Worm (Caenorhabditis elegans): ENCODE data around the gene F13D12.8.

Gene F13D12.8

ce11 chrII:11719533-11719932 lies 12.9 kb downstream of the F13D12.8 start:
- no peak for TF ChIP-seq hmg-4 (GFP tag; optimal IDR thresholded peaks at IDR 0.05)
- TF ChIP-seq tbx-11 (GFP tag; IDR thresholded peaks at IDR 0.05), result no peak
- no peak for TF ChIP-seq hnd-1 (tag; optimal IDR thresholded peaks at IDR 0.05)
- no peak for TF ChIP-seq tra-4 (tag; optimal IDR thresholded peaks at IDR 0.05)
- TF ChIP-seq F13C5.2 (tag; optimal IDR thresholded peaks at IDR 0.05), result no peak
- TF ChIP-seq ceh-36 (tag; optimal IDR thresholded peaks at IDR 0.05), result no peak
- no peak for TF ChIP-seq flt-1 (GFP tag; IDR thresholded peaks at IDR 0.05)
- TF ChIP-seq tbx-37 (GFP tag; conservative IDR thresholded peaks at IDR 0.05), result no peak
- no peak for TF ChIP-seq scrt-1 (GFP tag; IDR thresholded peaks at IDR 0.05)
- TF ChIP-seq aly-1 (tag; optimal IDR thresholded peaks at IDR 0.05), result no peak
- no peak for TF ChIP-seq ets-7 (tag; optimal IDR thresholded peaks at IDR 0.05)

DNA sequence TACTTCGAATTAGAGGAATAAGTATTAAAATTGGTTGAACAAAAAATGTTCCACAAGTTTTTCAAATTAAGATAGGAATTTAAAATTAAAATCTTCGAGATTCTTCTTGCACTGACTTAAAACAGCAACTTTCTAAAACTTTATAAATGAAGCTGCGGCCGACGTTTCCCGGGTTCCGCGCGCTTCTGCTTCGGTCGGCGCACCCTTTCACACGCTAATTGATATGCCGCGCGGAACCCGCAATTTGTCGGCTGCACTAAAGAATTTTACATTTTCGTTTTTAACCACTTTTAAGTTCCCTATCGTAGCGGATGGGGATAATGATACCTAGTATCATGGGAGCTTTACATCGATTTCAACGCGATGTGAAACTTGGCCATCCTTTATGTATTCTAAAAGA lies 17.7 kb downstream of the F13D12.8 start:
- no peak for TF ChIP-seq ama-1 (optimal IDR thresholded peaks at IDR 0.05)
- TF ChIP-seq hmg-4 (GFP tag; optimal IDR thresholded peaks at IDR 0.05), result no peak
- no peak for TF ChIP-seq ceh-36 (tag; optimal IDR thresholded peaks at IDR 0.05)
- TF ChIP-seq aly-1 (tag; optimal IDR thresholded peaks at IDR 0.05), result no peak
- TF ChIP-seq hmbx-1 (tag; optimal IDR thresholded peaks at IDR 0.05), result no peak

DNA sequence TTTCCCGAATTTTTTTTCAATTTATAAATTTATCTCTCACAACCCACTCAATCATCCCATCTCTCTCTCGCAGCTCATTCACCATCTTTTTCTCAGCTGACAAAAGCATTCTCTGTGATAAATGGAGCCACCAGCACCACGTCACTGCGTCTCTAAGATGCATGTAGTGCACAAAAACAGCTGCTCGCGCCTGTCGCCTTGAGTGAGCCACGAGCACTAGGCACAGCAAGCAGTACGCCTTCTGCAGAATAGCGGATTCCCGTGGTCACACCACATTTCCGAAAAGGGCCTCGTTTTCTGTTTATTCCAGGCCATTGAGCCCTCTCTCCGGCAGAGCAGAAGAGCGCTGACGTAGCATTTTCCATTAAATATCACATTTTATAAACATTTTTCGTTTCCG lies 18.8 kb downstream of the F13D12.8 start, which contains the start of gene F13D12.10:
F13D12.10 (plus strand) TSS at position 231 of the 400 bp plus-strand sequence.
- no peak for TF ChIP-seq hnd-1 (tag; optimal IDR thresholded peaks at IDR 0.05)
- no peak for TF ChIP-seq ceh-36 (tag; optimal IDR thresholded peaks at IDR 0.05)
- TF ChIP-seq sea-1 (GFP tag; conservative IDR thresholded peaks at IDR 0.05), result no peak
- no peak for TF ChIP-seq hmbx-1 (tag; optimal IDR thresholded peaks at IDR 0.05)
- no peak for TF ChIP-seq scrt-1 (GFP tag; IDR thresholded peaks at IDR 0.05)
- no peak for TF ChIP-seq ets-7 (tag; optimal IDR thresholded peaks at IDR 0.05)
- TF ChIP-seq tbx-37 (GFP tag; conservative IDR thresholded peaks at IDR 0.05), result no peak
- TF ChIP-seq pes-1 (GFP tag; IDR thresholded peaks at IDR 0.05), result no peak
- no peak for TF ChIP-seq hmg-4 (GFP tag; optimal IDR thresholded peaks at IDR 0.05)
- no peak for TF ChIP-seq aly-1 (tag; optimal IDR thresholded peaks at IDR 0.05)

ce11 chrII:11710771-11711170 lies 21.6 kb downstream of the F13D12.8 start:
- no peak for TF ChIP-seq tbx-37 (GFP tag; conservative IDR thresholded peaks at IDR 0.05)

DNA sequence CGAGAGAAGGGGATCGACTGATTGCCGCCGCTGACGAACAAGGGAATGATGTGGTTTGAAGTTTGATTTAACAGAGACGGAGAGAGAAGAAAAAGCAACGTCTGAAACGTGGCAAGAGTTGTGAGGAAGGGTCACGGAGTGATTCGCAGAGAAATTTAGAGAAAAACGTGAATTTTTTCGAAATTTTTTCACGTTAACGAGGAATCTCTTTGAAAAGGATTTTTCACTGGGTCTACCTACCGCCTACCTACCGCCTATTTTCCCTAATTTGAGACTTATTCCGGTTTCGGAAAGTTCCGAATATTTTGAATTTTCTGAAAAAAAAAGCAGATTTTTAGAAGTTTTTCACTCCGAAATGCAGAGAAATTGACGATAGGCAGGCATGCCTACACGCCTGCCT lies 22.9 kb downstream of the F13D12.8 start, which contains the start of gene fcmt-1:
fcmt-1 (minus strand) TSS at position 101 of the 400 bp plus-strand sequence.
- TF ChIP-seq F13C5.2 (tag; optimal IDR thresholded peaks at IDR 0.05) (no peak), hmg-4 (GFP tag; optimal IDR thresholded peaks at IDR 0.05) (no peak), tbx-37 (GFP tag; conservative IDR thresholded peaks at IDR 0.05) (no peak), ets-7 (tag; optimal IDR thresholded peaks at IDR 0.05) (no peak), ceh-36 (tag; optimal IDR thresholded peaks at IDR 0.05) (no peak), tra-4 (tag; optimal IDR thresholded peaks at IDR 0.05) (no peak), sea-1 (GFP tag; conservative IDR thresholded peaks at IDR 0.05) (no peak), hmbx-1 (tag; optimal IDR thresholded peaks at IDR 0.05) (no peak), tbx-11 (GFP tag; IDR thresholded peaks at IDR 0.05) (no peak)

ce11 chrII:11705787-11706186 lies 26.6 kb downstream of the F13D12.8 start, which contains the start of gene VF13D12L.3:
VF13D12L.3 (plus strand) TSS chrII:11706009.
- TF ChIP-seq tra-4 (tag; optimal IDR thresholded peaks at IDR 0.05) (no peak), scrt-1 (GFP tag; IDR thresholded peaks at IDR 0.05) (no peak), tbx-11 (GFP tag; IDR thresholded peaks at IDR 0.05) (no peak), flt-1 (GFP tag; IDR thresholded peaks at IDR 0.05) (no peak), tbx-37 (GFP tag; conservative IDR thresholded peaks at IDR 0.05) (no peak), hmbx-1 (tag; optimal IDR thresholded peaks at IDR 0.05) (no peak), hmg-4 (GFP tag; optimal IDR thresholded peaks at IDR 0.05) (no peak), ets-7 (tag; optimal IDR thresholded peaks at IDR 0.05) (no peak), ama-1 (optimal IDR thresholded peaks at IDR 0.05) (no peak), ceh-13 (GFP tag; optimal IDR thresholded peaks at IDR 0.05) (no peak), hnd-1 (tag; optimal IDR thresholded peaks at IDR 0.05) (no peak), B0310.2 (tag; optimal IDR thresholded peaks at IDR 0.05) (no peak)

DNA sequence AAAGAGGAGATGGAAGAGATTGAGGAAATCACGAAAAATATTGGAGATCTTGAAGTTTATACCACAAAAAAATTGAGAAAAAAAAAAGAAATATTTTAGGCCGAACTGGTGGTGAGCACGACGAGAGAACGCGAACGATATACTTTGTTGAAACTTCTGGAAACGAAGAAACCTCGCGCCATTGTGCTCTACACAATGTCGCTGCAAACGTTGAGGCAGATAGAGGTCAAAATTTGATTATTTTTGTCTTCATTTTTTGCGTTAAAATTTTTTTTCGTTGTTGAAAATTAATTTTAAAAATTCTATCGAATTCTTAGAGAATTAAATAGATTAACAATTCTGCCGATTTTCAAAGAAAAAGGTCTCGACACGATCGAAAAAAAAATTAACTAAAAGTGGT lies 31.8 kb downstream of the F13D12.8 start:
- no peak for TF ChIP-seq ets-7 (tag; optimal IDR thresholded peaks at IDR 0.05)

ce11 chrII:11700200-11700599 lies 32.2 kb downstream of the F13D12.8 start, which contains the start of gene inos-1:
inos-1 (minus strand) TSS chrII:11700300.
- TF ChIP-seq B0310.2 (tag; optimal IDR thresholded peaks at IDR 0.05) (no peak), ceh-13 (GFP tag; optimal IDR thresholded peaks at IDR 0.05) (no peak)

DNA sequence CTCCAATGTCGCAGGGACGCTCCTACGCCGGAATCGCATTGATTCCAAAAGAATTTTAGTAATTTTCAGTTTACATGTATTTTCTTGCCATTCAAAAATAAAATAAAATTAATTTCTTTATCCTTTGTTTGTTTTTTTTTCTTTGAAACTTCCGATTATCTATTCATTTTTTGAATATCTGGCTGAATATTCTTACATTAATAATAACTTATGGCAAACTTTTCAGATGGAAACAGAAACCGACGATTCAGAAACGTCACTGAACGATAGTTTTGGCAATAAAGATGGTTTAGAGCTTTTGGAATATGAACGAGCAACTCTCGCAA lies 36.5 kb downstream of the F13D12.8 start, which contains the start of gene xpf-1:
xpf-1 (plus strand) TSS at position 227 of the 326 bp plus-strand sequence.
- TF ChIP-seq ceh-13 (GFP tag; optimal IDR thresholded peaks at IDR 0.05) (no peak), ets-7 (tag; optimal IDR thresholded peaks at IDR 0.05) (no peak), tbx-37 (GFP tag; conservative IDR thresholded peaks at IDR 0.05) (no peak), B0310.2 (tag; optimal IDR thresholded peaks at IDR 0.05) (no peak), aly-1 (tag; optimal IDR thresholded peaks at IDR 0.05) (no peak), scrt-1 (GFP tag; IDR thresholded peaks at IDR 0.05) (no peak), F13C5.2 (tag; optimal IDR thresholded peaks at IDR 0.05) (no peak), ceh-36 (tag; optimal IDR thresholded peaks at IDR 0.05) (no peak), tra-4 (tag; optimal IDR thresholded peaks at IDR 0.05) (no peak), hmg-4 (GFP tag; optimal IDR thresholded peaks at IDR 0.05) (no peak), pes-1 (GFP tag; IDR thresholded peaks at IDR 0.05) (no peak), flt-1 (GFP tag; IDR thresholded peaks at IDR 0.05) (no peak), hnd-1 (tag; optimal IDR thresholded peaks at IDR 0.05) (no peak), hmbx-1 (tag; optimal IDR thresholded peaks at IDR 0.05) (no peak), tbx-11 (GFP tag; IDR thresholded peaks at IDR 0.05) (no peak)

All from whole organism, early embryonic.